Fruit fly (Drosophila melanogaster) whole organism, pupa: ENCODE results near the gene AOX3.

Experiments
- CG10348 ChIP-seq: fragments of 200-800 bp; sonication (Bioruptor generic); IDR thresholded peaks from 2 replicates; pipeline ENCODE4 v1.3.6; 2022; ENCODE audit warnings: missing biosample characterization, missing genetic modification characterization
- CG12605 ChIP-seq: fragments of 200-800 bp; sonication (Bioruptor generic); IDR thresholded peaks from 2 replicates; pipeline ENCODE4 v1.3.6; 2022; ENCODE audit warnings: missing biosample characterization, missing genetic modification characterization
- CG13204 ChIP-seq: fragments of 200-800 bp; sonication (Bioruptor generic); optimal IDR thresholded peaks from 2 replicates; lab custom pipeline; 2018; ENCODE audit warnings: missing biosample characterization, mild to moderate bottlenecking, missing genetic modification characterization, moderate library complexity
- CG14655 ChIP-seq: fragments of 200-800 bp; sonication (Bioruptor generic); optimal IDR thresholded peaks from 3 replicates; lab custom pipeline; 2017; ENCODE audit warnings: mild to moderate bottlenecking, missing biosample characterization, missing genetic modification reagents, missing genetic modification characterization
- CG15710 ChIP-seq: fragments of 200-800 bp; sonication (Bioruptor generic); optimal IDR thresholded peaks from 2 replicates; lab custom pipeline; 2018; ENCODE audit warnings: missing biosample characterization, mild to moderate bottlenecking, missing genetic modification characterization, moderate library complexity
- CG17806 ChIP-seq: fragments of 200-800 bp; sonication (Bioruptor generic); optimal IDR thresholded peaks from 2 replicates; lab custom pipeline; 2018; ENCODE audit warnings: missing biosample characterization, mild to moderate bottlenecking, missing genetic modification characterization, moderate library complexity
- D1 ChIP-seq: fragments of 200-800 bp; sonication (Bioruptor generic); optimal IDR thresholded peaks from 2 replicates; lab custom pipeline; 2018; ENCODE audit warnings: missing biosample characterization, mild to moderate bottlenecking, missing genetic modification characterization, moderate library complexity
- EcR ChIP-seq: fragments of 200-800 bp; sonication (Bioruptor generic); optimal IDR thresholded peaks from 3 replicates; lab custom pipeline; 2019; ENCODE audit warnings: missing biosample characterization, missing genetic modification characterization, mild to moderate bottlenecking, moderate library complexity, missing genetic modification reagents
- Ets98B ChIP-seq: fragments of 200-800 bp; sonication (Bioruptor generic); IDR thresholded peaks from 2 replicates; pipeline ENCODE4 v1.3.6; 2022; ENCODE audit warnings: missing biosample characterization, missing genetic modification characterization
- Pif1A ChIP-seq: fragments of 200-800 bp; sonication (Bioruptor generic); optimal IDR thresholded peaks from 3 replicates; lab custom pipeline; 2016; ENCODE audit warnings: missing biosample characterization, missing genetic modification characterization
- Pif1B ChIP-seq: fragments of 200-800 bp; sonication (Bioruptor generic); optimal IDR thresholded peaks from 3 replicates; lab custom pipeline; 2016; ENCODE audit warnings: missing biosample characterization, missing genetic modification characterization
- Snoo ChIP-seq: fragments of 200-800 bp; sonication (Bioruptor generic); optimal IDR thresholded peaks from 3 replicates; lab custom pipeline; 2017; ENCODE audit warnings: missing biosample characterization, mild to moderate bottlenecking, missing genetic modification characterization, inconsistent platforms
- fd96Ca ChIP-seq: fragments of 200-800 bp; sonication (Bioruptor generic); IDR thresholded peaks from 3 replicates; pipeline ENCODE4 v1.3.6; 2022; ENCODE audit warnings: missing biosample characterization, missing genetic modification characterization
- gl ChIP-seq: fragments of 200-800 bp; sonication (Bioruptor generic); optimal IDR thresholded peaks from 2 replicates; lab custom pipeline; 2018; ENCODE audit warnings: missing biosample characterization, mild to moderate bottlenecking, missing genetic modification characterization

- TF ChIP-seq gl (tag; lab: Kevin White, UChicago): no peak
- TF ChIP-seq Pif1B (GFP tag; lab: Kevin White, UChicago): no peak
- TF ChIP-seq EcR (GFP tag; lab: Kevin White, UChicago): no peak
- TF ChIP-seq Snoo (tag; lab: Kevin White, UChicago): no peak
- TF ChIP-seq CG12605 (GFP tag; lab: Robert Waterston, UW): no peak
- TF ChIP-seq CG13204 (GFP tag; lab: Kevin White, UChicago): no peak
- TF ChIP-seq CG17806 (tag; lab: Kevin White, UChicago): no peak
- no peak for TF ChIP-seq CG15710 (tag; lab: Kevin White, UChicago)
- no peak for TF ChIP-seq D1 (tag; lab: Kevin White, UChicago)
- no peak for TF ChIP-seq CG10348
- TF ChIP-seq fd96Ca (GFP tag; lab: Robert Waterston, UW): no peak
- no peak for TF ChIP-seq Pif1A (GFP tag; lab: Kevin White, UChicago)
- TF ChIP-seq Ets98B (GFP tag; lab: Robert Waterston, UW): no peak
- no peak for TF ChIP-seq CG14655 (GFP tag; lab: Kevin White, UChicago)
Observed at dm6 chr3R:15509817-15510216, 38.2 kb downstream of the AOX3 start, which contains the start of gene CG44013.
